Worm (Caenorhabditis elegans) whole organism, midembryonic: ENCODE results near the gene K11H3.2.

Source experiments
- T22C8.4 ChIP-seq: fragments of 200-800 bp; sonication (Bioruptor generic); IDR thresholded peaks from 2 replicates; pipeline ENCODE4 v1.3.6; 2022; ENCODE audit warnings: missing genetic modification characterization, missing compliant biosample characterization
- cog-1 ChIP-seq: sonication (generic microtip); optimal IDR thresholded peaks from 2 replicates; lab custom pipeline; 2016; ENCODE audit warnings: missing genetic modification characterization, missing compliant biosample characterization
- flt-1 ChIP-seq: fragments of 200-800 bp; sonication (Bioruptor generic); IDR thresholded peaks from 2 replicates; pipeline ENCODE4 v1.3.6; 2022; ENCODE audit warnings: missing genetic modification characterization, missing compliant biosample characterization
- klf-2 ChIP-seq: fragments of 200-800 bp; sonication (Bioruptor generic); conservative IDR thresholded peaks from 2 replicates; pipeline ENCODE4 v1.3.6; 2022; ENCODE audit warnings: missing genetic modification reagents, missing genetic modification characterization, missing compliant biosample characterization
- med-1 ChIP-seq: sonication (generic microtip); optimal IDR thresholded peaks from 2 replicates; lab custom pipeline; 2017; ENCODE audit warnings: missing genetic modification characterization, mild to moderate bottlenecking, missing compliant biosample characterization, antibody characterized with exemption, missing genetic modification reagents; ENCODE audit not compliant: insufficient read depth
- ref-1 ChIP-seq: fragments of 200-800 bp; sonication (Bioruptor generic); conservative IDR thresholded peaks from 2 replicates; pipeline ENCODE4 v1.3.6; 2022; ENCODE audit warnings: missing genetic modification reagents, missing genetic modification characterization, missing compliant biosample characterization
- tab-1 ChIP-seq: fragments of 200-800 bp; sonication (Bioruptor generic); IDR thresholded peaks from 2 replicates; pipeline ENCODE4 v1.3.6; 2022; ENCODE audit warnings: missing genetic modification characterization, missing compliant biosample characterization
- ztf-23 ChIP-seq: fragments of 200-800 bp; sonication (Bioruptor generic); IDR thresholded peaks from 2 replicates; pipeline ENCODE4 v1.3.6; 2022; ENCODE audit warnings: missing genetic modification reagents, missing genetic modification characterization, missing compliant biosample characterization
- ztf-29 ChIP-seq: fragments of 200-800 bp; sonication (Bioruptor generic); IDR thresholded peaks from 2 replicates; pipeline ENCODE4 v1.3.6; 2022; ENCODE audit warnings: missing genetic modification reagents, missing genetic modification characterization, missing compliant biosample characterization

The K11H3.2 gene

DNA sequence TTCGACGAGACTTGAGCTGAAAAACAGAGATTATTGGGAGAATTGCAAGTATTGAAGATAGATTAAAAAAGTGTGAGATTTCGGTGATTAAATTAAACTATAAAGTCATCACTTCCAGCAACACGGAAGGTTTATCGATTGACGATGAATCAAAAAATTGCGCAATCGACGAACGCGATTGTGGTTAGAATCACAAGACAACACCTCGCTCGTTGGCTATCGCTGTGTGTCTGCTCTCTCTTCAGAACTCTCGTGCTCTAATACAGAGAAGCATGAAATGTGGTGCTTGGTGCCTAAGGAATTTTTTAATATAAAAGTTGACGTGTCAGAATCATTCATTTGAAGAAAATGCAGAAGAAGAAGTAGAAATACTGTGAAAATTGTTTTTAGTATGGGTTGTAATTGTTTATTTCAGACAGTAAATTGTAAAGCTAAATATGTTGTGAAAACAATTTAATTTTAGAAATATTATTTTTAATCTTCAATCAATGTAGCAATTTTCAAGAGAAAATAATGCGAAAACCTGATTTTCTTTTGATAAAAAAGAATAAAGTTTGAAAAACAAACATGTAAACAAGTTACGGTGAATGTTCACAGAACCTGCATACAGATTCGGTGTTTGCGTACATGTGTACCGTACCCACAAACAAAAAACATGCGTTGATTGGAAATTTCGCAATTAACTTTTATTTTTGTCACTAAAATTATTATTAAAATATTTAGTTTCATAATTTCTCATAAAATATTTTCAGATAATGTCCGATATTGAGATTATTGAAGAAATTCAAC lies 18.8 kb upstream of the K11H3.2 start, which contains the start of the genes ZK632.10 and ZK632.11:
ZK632.10 (minus strand) TSS at position 560 of the 789 bp plus-strand sequence.
ZK632.11 (plus strand) TSS at position 753 of the 789 bp plus-strand sequence.
- TF ChIP-seq cog-1 (tag; lab: Kevin White, UChicago) (peak; percentile 0), ref-1 (GFP tag; lab: Robert Waterston, UW) (no peak), klf-2 (GFP tag; lab: Robert Waterston, UW) (no peak)

DNA sequence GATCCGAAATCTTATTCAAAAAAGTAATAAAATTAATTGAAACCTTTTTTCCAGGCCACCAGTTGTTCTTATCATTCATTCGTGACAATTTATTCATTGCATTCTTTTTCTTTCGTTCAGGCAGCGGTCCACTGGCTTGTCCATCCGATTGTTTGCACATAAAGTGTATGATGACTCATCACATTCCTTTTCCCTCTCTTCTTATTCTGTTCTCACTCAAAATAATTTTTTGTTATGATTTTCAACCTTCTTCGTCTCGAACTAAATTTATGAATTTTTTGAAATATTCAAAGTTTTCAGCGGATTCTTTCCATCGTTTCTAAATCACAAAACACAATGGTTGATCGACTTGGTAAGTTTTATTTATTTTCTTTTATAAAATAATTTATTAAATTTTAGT lies 15.7 kb upstream of the K11H3.2 start, which contains the start of gene ZK632.12:
ZK632.12 (plus strand) TSS at position 301 of the 400 bp plus-strand sequence.
- TF ChIP-seq ref-1 (GFP tag; lab: Robert Waterston, UW) = no peak
- TF ChIP-seq med-1 (GFP tag; lab: Kevin White, UChicago) = no peak
- TF ChIP-seq flt-1 (GFP tag; lab: Robert Waterston, UW) = no peak
- TF ChIP-seq cog-1 (tag; lab: Kevin White, UChicago) = no peak
- TF ChIP-seq tab-1 (GFP tag; lab: Robert Waterston, UW) = no peak
- no peak for TF ChIP-seq ztf-29 (GFP tag; lab: Robert Waterston, UW)
- TF ChIP-seq ztf-23 = no peak
- no peak for TF ChIP-seq T22C8.4
- no peak for TF ChIP-seq klf-2 (GFP tag; lab: Robert Waterston, UW)

DNA sequence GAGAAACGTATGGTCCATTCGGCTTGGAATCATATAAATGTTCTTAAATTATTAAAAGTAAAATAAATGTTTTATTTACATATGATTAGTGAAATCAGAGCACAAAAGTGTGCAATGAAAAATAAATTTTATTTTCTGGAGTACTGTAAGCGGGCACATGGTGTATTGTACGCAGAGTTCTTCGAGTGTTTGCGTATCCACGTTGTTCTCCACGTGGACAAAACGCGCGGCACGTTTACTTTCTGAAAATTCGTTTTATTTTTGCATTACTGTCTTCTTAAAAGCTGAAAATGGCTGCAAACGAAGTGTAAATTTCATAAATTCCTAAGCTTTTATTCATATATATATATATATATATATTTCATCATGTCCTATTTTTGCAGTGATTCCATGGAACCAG lies 13.6 kb upstream of the K11H3.2 start:
- TF ChIP-seq flt-1 (GFP tag; lab: Robert Waterston, UW) = no peak
- TF ChIP-seq tab-1 (GFP tag; lab: Robert Waterston, UW) = no peak
- TF ChIP-seq ztf-23 = no peak
- TF ChIP-seq T22C8.4 = no peak
- TF ChIP-seq ztf-29 (GFP tag; lab: Robert Waterston, UW) = no peak
- TF ChIP-seq cog-1 (tag; lab: Kevin White, UChicago) = no peak
- no peak for TF ChIP-seq med-1 (GFP tag; lab: Kevin White, UChicago)

DNA sequence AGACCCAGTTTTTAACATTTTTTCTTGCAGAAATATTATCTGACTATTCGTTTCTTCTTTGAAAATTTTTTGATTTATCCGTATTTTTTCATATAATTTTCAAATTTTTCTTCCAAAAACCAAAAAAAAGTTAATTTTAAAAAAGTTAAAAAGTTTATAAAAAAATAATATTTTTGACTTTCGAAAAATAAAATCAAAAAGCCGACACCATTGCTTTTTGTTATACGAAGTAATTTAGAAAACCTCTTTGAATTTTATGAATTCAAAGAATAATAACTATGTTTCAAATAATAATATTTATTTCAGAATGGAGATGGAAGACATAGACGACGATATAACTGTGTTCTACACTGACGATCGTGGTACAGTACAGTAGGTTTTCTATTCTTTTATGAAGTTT lies 11.3 kb upstream of the K11H3.2 start, which contains the start of gene K11H3.8:
K11H3.8 (plus strand) TSS at position 301 of the 400 bp plus-strand sequence.
- TF ChIP-seq klf-2 (GFP tag; lab: Robert Waterston, UW) = no peak
- no peak for TF ChIP-seq ztf-23
- no peak for TF ChIP-seq T22C8.4
- TF ChIP-seq ztf-29 (GFP tag; lab: Robert Waterston, UW) = no peak
- TF ChIP-seq tab-1 (GFP tag; lab: Robert Waterston, UW) = no peak
- no peak for TF ChIP-seq cog-1 (tag; lab: Kevin White, UChicago)
- TF ChIP-seq flt-1 (GFP tag; lab: Robert Waterston, UW) = no peak
- TF ChIP-seq med-1 (GFP tag; lab: Kevin White, UChicago) = no peak
- TF ChIP-seq ref-1 (GFP tag; lab: Robert Waterston, UW) = no peak

DNA sequence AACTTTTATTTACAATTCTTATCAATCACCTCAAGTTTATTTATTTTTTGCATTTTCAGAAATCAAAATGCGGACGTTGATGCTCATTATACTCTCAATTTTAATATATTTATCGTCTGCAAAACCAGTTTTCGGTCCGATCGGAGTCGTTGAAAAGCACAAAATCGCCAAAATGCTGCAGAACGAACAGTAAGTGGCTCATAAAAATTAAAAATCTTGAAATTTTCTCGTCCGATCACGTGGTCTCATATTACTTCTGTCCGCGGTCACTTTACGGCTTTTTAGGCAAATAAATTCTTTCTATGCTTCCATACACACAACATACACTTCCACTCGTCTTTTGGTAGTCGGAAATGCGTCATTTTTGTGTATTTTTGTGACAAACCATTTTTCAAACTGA lies 2.5 kb upstream of the K11H3.2 start, which contains the start of gene K11H3.5:
K11H3.5 (plus strand) TSS at position 54 of the 400 bp plus-strand sequence.
- no peak for TF ChIP-seq klf-2 (GFP tag; lab: Robert Waterston, UW)
- TF ChIP-seq med-1 (GFP tag; lab: Kevin White, UChicago) = no peak
- TF ChIP-seq cog-1 (tag; lab: Kevin White, UChicago) = no peak
- no peak for TF ChIP-seq T22C8.4
- TF ChIP-seq tab-1 (GFP tag; lab: Robert Waterston, UW) = no peak
- no peak for TF ChIP-seq ztf-23
- no peak for TF ChIP-seq ztf-29 (GFP tag; lab: Robert Waterston, UW)
- TF ChIP-seq ref-1 (GFP tag; lab: Robert Waterston, UW) = no peak
- TF ChIP-seq flt-1 (GFP tag; lab: Robert Waterston, UW) = no peak

DNA sequence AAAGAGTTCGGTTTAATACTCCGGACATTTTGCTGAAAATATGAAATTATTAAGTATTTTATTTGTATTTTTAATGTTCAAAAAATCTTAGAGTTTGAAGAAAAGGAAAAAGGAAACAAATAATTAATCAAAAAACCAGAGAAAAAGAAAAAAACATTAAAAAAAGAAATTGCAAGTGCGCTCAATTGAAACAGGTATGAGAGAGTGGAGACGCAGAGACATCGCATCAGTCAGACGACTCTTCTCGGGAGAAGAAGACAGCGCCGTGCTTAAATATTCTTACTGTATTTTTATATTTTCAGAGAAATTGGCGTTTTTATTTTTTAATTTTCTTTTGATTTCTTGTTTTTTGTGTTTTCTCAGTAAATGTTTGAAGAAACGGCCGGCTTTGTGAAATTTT lies 1.9 kb downstream of the K11H3.2 start, which contains the start of gene mrpl-36:
mrpl-36 (minus strand) TSS at position 34 of the 400 bp plus-strand sequence.
- no peak for TF ChIP-seq ztf-23

DNA sequence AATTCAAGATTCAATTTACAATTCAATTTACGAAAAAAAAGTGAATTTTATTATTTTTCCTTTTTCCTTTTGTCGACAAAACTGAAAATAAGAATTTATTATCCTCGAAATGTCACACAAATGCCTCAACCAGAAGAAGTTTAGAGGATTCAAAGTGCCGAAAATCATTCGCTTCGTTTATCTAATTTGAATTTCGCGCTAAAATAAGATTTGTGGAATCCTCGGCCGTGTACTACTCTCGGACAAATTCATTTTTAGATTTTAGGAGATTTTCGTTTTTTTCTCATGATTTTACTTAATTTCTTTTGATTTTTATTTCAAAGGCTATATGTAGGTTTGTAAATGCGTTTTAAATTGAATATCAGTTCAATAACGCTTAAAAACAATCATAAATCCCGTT lies 2.4 kb downstream of the K11H3.2 start:
- no peak for TF ChIP-seq ztf-29 (GFP tag; lab: Robert Waterston, UW)
- TF ChIP-seq med-1 (GFP tag; lab: Kevin White, UChicago) = no peak
- TF ChIP-seq flt-1 (GFP tag; lab: Robert Waterston, UW) = no peak
- no peak for TF ChIP-seq klf-2 (GFP tag; lab: Robert Waterston, UW)
- TF ChIP-seq ztf-23 = no peak
- TF ChIP-seq T22C8.4 = no peak
- no peak for TF ChIP-seq cog-1 (tag; lab: Kevin White, UChicago)
- no peak for TF ChIP-seq tab-1 (GFP tag; lab: Robert Waterston, UW)
- no peak for TF ChIP-seq ref-1 (GFP tag; lab: Robert Waterston, UW)

DNA sequence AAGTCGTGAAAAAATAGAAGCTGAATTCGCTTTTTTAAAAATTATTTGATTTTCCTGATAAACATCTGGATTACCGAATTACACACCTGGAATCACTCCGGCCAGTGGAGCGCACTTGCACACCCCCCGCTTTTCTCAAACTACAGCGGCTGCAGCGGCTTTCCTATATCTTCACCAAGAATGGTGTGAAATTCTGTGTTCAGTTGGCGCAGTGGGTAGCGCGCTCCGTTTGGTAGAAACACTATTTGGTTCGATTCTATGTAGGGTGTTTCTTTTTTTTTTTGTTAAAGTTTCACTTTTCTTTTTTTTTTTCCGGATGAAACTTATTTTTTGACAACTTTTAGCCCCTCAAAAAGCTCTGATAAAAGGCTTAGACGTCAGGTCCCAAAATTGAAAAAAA lies 2.9 kb downstream of the K11H3.2 start:
- TF ChIP-seq tab-1 (GFP tag; lab: Robert Waterston, UW) (peak; percentile 84), ztf-23 (peak; percentile 68), T22C8.4 (peak; percentile 60), ztf-29 (GFP tag; lab: Robert Waterston, UW) (peak; percentile 65), klf-2 (GFP tag; lab: Robert Waterston, UW) (peak; percentile 76), ref-1 (GFP tag; lab: Robert Waterston, UW) (peak; percentile 62), flt-1 (GFP tag; lab: Robert Waterston, UW) (peak; percentile 88)

DNA sequence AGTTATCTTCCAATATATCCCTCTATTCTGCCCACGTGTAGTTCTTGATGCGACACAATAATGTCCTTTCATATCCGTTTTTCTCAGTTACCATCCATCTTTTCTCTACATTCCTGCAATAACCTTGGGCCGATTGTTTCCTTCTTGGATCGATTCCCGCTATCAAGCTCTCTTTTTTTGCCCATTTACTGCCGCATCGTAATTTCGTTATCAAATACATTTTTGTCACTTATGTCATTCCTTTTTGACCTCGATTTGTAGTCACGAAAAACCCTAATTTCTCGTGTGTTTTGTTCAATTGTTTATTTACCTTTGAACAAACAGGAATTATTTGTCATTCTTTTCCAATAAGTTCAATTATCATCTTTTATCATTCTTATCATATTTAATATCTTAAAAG lies 3.8 kb downstream of the K11H3.2 start:
- TF ChIP-seq med-1 (GFP tag; lab: Kevin White, UChicago) (no peak), ztf-23 (no peak), klf-2 (GFP tag; lab: Robert Waterston, UW) (no peak), cog-1 (tag; lab: Kevin White, UChicago) (no peak), tab-1 (GFP tag; lab: Robert Waterston, UW) (no peak), flt-1 (GFP tag; lab: Robert Waterston, UW) (no peak), T22C8.4 (no peak), ref-1 (GFP tag; lab: Robert Waterston, UW) (no peak), ztf-29 (GFP tag; lab: Robert Waterston, UW) (no peak)
